Worm (Caenorhabditis elegans): Measurements from ENCODE around the gene fcho-1.

DNA sequence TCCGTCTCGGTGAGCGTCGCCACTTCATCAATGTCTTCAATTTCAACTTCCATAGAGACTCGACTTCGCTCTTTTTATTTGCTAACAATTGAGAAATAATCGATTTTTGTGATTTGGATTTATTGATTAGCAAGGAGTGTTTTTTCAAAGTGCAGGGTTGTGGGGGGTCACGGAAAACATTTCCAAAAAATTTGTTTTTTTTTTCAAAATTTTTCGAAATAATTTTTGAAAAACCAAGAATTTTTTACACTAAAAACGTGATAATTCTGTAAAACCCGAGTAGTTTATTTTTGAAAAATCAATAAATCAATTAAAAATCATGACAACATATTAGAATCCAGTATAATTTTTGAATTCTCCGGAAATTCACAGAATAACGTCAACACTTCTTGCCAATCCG is 34.9 kb upstream of the fcho-1 start, which contains the start of gene Y57G7A.5:
- TF ChIP-seq nhr-28 (tag; optimal IDR thresholded peaks at IDR 0.05) (no peak), dpl-1 (GFP tag; optimal IDR thresholded peaks at IDR 0.05) (no peak), rnt-1 (tag; optimal IDR thresholded peaks at IDR 0.05) (no peak), alr-1 (tag; optimal IDR thresholded peaks at IDR 0.05; ENCODE audit: borderline replicate concordance) (no peak), jun-1 (tag; optimal IDR thresholded peaks at IDR 0.05) (no peak), egl-13 (tag; optimal IDR thresholded peaks at IDR 0.05) (no peak), fkh-8 (tag; optimal IDR thresholded peaks at IDR 0.05) (no peak), mdl-1 (tag; optimal IDR thresholded peaks at IDR 0.05) (no peak), elt-2 (tag; optimal IDR thresholded peaks at IDR 0.05) (no peak), nhr-237 (tag; optimal IDR thresholded peaks at IDR 0.05) (no peak), snpc-4 (tag; optimal IDR thresholded peaks at IDR 0.05) (no peak), lsy-2 (tag; optimal IDR thresholded peaks at IDR 0.05) (no peak), ama-1 (optimal IDR thresholded peaks at IDR 0.05) (no peak)

Measured in whole organism, L1 larva.